Fruit fly (Drosophila melanogaster) whole organism, embryonic: Measurements from ENCODE around the gene Obp84a.
A peak's percentile ranks its signal among the peaks of the same experiment; 100 is the strongest.

Source experiments
- Adf1 ChIP-seq: fragments of 200-800 bp; sonication (Bioruptor generic); IDR thresholded peaks from 2 replicates; pipeline ENCODE4 v1.3.6; 2022; ENCODE audit warnings: missing biosample characterization, missing genetic modification characterization
- CG10321 ChIP-seq: fragments of 200-800 bp; sonication (Bioruptor generic); IDR thresholded peaks from 2 replicates; pipeline ENCODE4 v1.3.6; 2022; ENCODE audit warnings: missing biosample characterization, missing genetic modification characterization
- CG10979 ChIP-seq: fragments of 200-800 bp; sonication (Bioruptor generic); optimal IDR thresholded peaks from 2 replicates; lab custom pipeline; 2018; ENCODE audit warnings: missing biosample characterization, mild to moderate bottlenecking, missing genetic modification characterization, moderate library complexity
- CG12744 ChIP-seq: fragments of 200-800 bp; sonication (Bioruptor generic); optimal IDR thresholded peaks from 2 replicates; lab custom pipeline; 2016; ENCODE audit warnings: missing biosample characterization, missing genetic modification characterization
- CG13296 ChIP-seq: fragments of 200-800 bp; sonication (Bioruptor generic); optimal IDR thresholded peaks from 3 replicates; lab custom pipeline; 2018; ENCODE audit warnings: missing biosample characterization, mild to moderate bottlenecking, missing genetic modification characterization
- CG13775 ChIP-seq: fragments of 200-800 bp; sonication (Bioruptor generic); optimal IDR thresholded peaks from 3 replicates; lab custom pipeline; 2017; ENCODE audit warnings: missing biosample characterization, mild to moderate bottlenecking, missing genetic modification characterization
- CG15011 ChIP-seq: fragments of 200-800 bp; sonication (Bioruptor generic); optimal IDR thresholded peaks from 3 replicates; lab custom pipeline; 2018; ENCODE audit warnings: missing biosample characterization, mild to moderate bottlenecking, missing genetic modification characterization
- CG17359 ChIP-seq: fragments of 200-800 bp; sonication (Bioruptor generic); optimal IDR thresholded peaks from 3 replicates; lab custom pipeline; 2018; ENCODE audit warnings: missing biosample characterization, mild to moderate bottlenecking, missing genetic modification characterization, moderate library complexity
- CG18476 ChIP-seq: fragments of 200-800 bp; sonication (Bioruptor generic); optimal IDR thresholded peaks from 2 replicates; lab custom pipeline; 2016; ENCODE audit warnings: missing biosample characterization, mild to moderate bottlenecking, missing genetic modification characterization
- CG2678 ChIP-seq: fragments of 200-800 bp; sonication (Bioruptor generic); optimal IDR thresholded peaks from 3 replicates; lab custom pipeline; 2019; ENCODE audit warnings: missing biosample characterization, mild to moderate bottlenecking, missing genetic modification characterization, moderate library complexity
- CG31365 ChIP-seq: fragments of 200-800 bp; sonication (Bioruptor generic); optimal IDR thresholded peaks from 2 replicates; lab custom pipeline; 2018; ENCODE audit warnings: missing biosample characterization, mild to moderate bottlenecking, missing genetic modification characterization
- CG34224 ChIP-seq: fragments of 200-800 bp; sonication (Bioruptor generic); IDR thresholded peaks from 3 replicates; pipeline ENCODE4 v1.3.6; 2022; ENCODE audit warnings: missing biosample characterization, missing genetic modification characterization; ENCODE audit not compliant: partially characterized antibody
- CG6813 ChIP-seq: fragments of 200-800 bp; sonication (Bioruptor generic); optimal IDR thresholded peaks from 2 replicates; lab custom pipeline; 2017; ENCODE audit warnings: missing biosample characterization, missing genetic modification characterization, mild to moderate bottlenecking, moderate library complexity, missing genetic modification reagents
- CG7987 ChIP-seq: fragments of 200-800 bp; sonication (Bioruptor generic); optimal IDR thresholded peaks from 2 replicates; lab custom pipeline; 2018; ENCODE audit warnings: missing biosample characterization, mild to moderate bottlenecking, missing genetic modification characterization, moderate library complexity
- CG8089 ChIP-seq: fragments of 200-800 bp; sonication (Bioruptor generic); optimal IDR thresholded peaks from 3 replicates; lab custom pipeline; 2016; ENCODE audit warnings: missing biosample characterization, missing genetic modification characterization
- Dek ChIP-seq: fragments of 200-800 bp; sonication (Bioruptor generic); optimal IDR thresholded peaks from 3 replicates; lab custom pipeline; 2019; ENCODE audit warnings: missing biosample characterization, mild to moderate bottlenecking, missing genetic modification characterization, moderate library complexity
- HHEX ChIP-seq: fragments of 200-800 bp; sonication (Bioruptor generic); optimal IDR thresholded peaks from 3 replicates; lab custom pipeline; 2017; ENCODE audit warnings: missing biosample characterization, mild to moderate bottlenecking, missing genetic modification characterization, missing genetic modification reagents
- HLH54F ChIP-seq: fragments of 200-800 bp; sonication (Bioruptor generic); optimal IDR thresholded peaks from 3 replicates; lab custom pipeline; 2016; ENCODE audit warnings: missing biosample characterization, missing genetic modification characterization
- HmgZ ChIP-seq: fragments of 200-800 bp; sonication (Bioruptor generic); optimal IDR thresholded peaks from 2 replicates; lab custom pipeline; 2018; ENCODE audit warnings: missing biosample characterization, mild to moderate bottlenecking, missing genetic modification characterization
- Lpt ChIP-seq: fragments of >200 bp; optimal IDR thresholded peaks from 2 replicates; lab custom pipeline; 2018; ENCODE audit warnings: missing biosample characterization, missing genetic modification characterization
- NC2α ChIP-seq: fragments of 200-800 bp; sonication (Bioruptor generic); optimal IDR thresholded peaks from 2 replicates; lab custom pipeline; 2016; ENCODE audit warnings: missing biosample characterization, missing genetic modification characterization
- Nf-YC ChIP-seq: fragments of 200-800 bp; optimal IDR thresholded peaks from 3 replicates; lab custom pipeline; 2019; ENCODE audit warnings: missing biosample characterization, mild to moderate bottlenecking, missing genetic modification characterization, moderate library complexity
- Spps ChIP-seq: fragments of 200-800 bp; sonication (Bioruptor generic); optimal IDR thresholded peaks from 2 replicates; lab custom pipeline; 2018; ENCODE audit warnings: missing biosample characterization, mild to moderate bottlenecking, missing genetic modification characterization
- Sry-δ ChIP-seq: fragments of 200-800 bp; sonication (Bioruptor generic); optimal IDR thresholded peaks from 2 replicates; lab custom pipeline; 2016; ENCODE audit warnings: missing biosample characterization, missing genetic modification characterization
- Taf1 ChIP-seq: fragments of 200-800 bp; sonication (Bioruptor generic); IDR thresholded peaks from 2 replicates; pipeline ENCODE4 v1.3.6; 2022; ENCODE audit warnings: missing biosample characterization, missing genetic modification characterization
- Tbp ChIP-seq: fragments of >200 bp; optimal IDR thresholded peaks from 2 replicates; lab custom pipeline; 2018; ENCODE audit warnings: missing biosample characterization, missing genetic modification characterization
- Xbp1 ChIP-seq: fragments of 200-800 bp; sonication (Bioruptor generic); optimal IDR thresholded peaks from 3 replicates; lab custom pipeline; 2016; ENCODE audit warnings: missing biosample characterization, mild to moderate bottlenecking, missing genetic modification characterization
- YL-1 ChIP-seq: fragments of 200-800 bp; sonication (Bioruptor generic); optimal IDR thresholded peaks from 3 replicates; lab custom pipeline; 2017; ENCODE audit warnings: missing biosample characterization, mild to moderate bottlenecking, missing genetic modification characterization
- al ChIP-seq: fragments of 200-800 bp; sonication (Bioruptor generic); IDR thresholded peaks from 2 replicates; pipeline ENCODE4 v1.3.6; 2022; ENCODE audit warnings: missing biosample characterization, missing genetic modification characterization
- ato ChIP-seq: fragments of 200-800 bp; sonication (Bioruptor generic); IDR thresholded peaks from 2 replicates; pipeline ENCODE4 v1.3.6; 2022; ENCODE audit warnings: missing biosample characterization, missing genetic modification characterization; ENCODE audit not compliant: partially characterized antibody
- bigmax ChIP-seq: fragments of 200-800 bp; sonication (Bioruptor generic); optimal IDR thresholded peaks from 2 replicates; lab custom pipeline; 2018; ENCODE audit warnings: missing biosample characterization, mild to moderate bottlenecking, missing genetic modification characterization
- cad ChIP-seq: fragments of >200 bp; optimal IDR thresholded peaks from 2 replicates; lab custom pipeline; 2017; ENCODE audit warnings: missing biosample characterization, missing genetic modification characterization
- corto ChIP-seq: fragments of 200-800 bp; sonication (Bioruptor generic); optimal IDR thresholded peaks from 2 replicates; lab custom pipeline; 2016; ENCODE audit warnings: missing biosample characterization, mild to moderate bottlenecking, missing genetic modification characterization, moderate library complexity
- dysf ChIP-seq: fragments of 200-800 bp; sonication (Bioruptor generic); IDR thresholded peaks from 3 replicates; pipeline ENCODE4 v1.3.6; 2022; ENCODE audit warnings: missing biosample characterization, missing genetic modification characterization
- gce ChIP-seq: fragments of 200-800 bp; sonication (Bioruptor generic); IDR thresholded peaks from 3 replicates; pipeline ENCODE4 v1.3.6; 2022; ENCODE audit warnings: missing biosample characterization, missing genetic modification characterization
- gsb ChIP-seq: fragments of 200-800 bp; sonication (Bioruptor generic); IDR thresholded peaks from 2 replicates; pipeline ENCODE4 v1.3.6; 2022; ENCODE audit warnings: missing biosample characterization, missing genetic modification characterization
- gt ChIP-seq: fragments of 200-800 bp; sonication (Bioruptor generic); IDR thresholded peaks from 2 replicates; pipeline ENCODE4 v1.3.6; 2022; ENCODE audit warnings: missing biosample characterization, missing genetic modification characterization
- hb ChIP-seq: fragments of 200-800 bp; sonication (Bioruptor generic); IDR thresholded peaks from 3 replicates; pipeline ENCODE4 v1.3.6; 2022; ENCODE audit warnings: missing biosample characterization, missing genetic modification characterization; ENCODE audit not compliant: partially characterized antibody
- hbn ChIP-seq: fragments of 200-800 bp; sonication (Bioruptor generic); IDR thresholded peaks from 2 replicates; pipeline ENCODE4 v1.3.6; 2022; ENCODE audit warnings: missing biosample characterization, missing genetic modification characterization; ENCODE audit not compliant: partially characterized antibody
- ind ChIP-seq: fragments of 200-800 bp; sonication (Bioruptor generic); optimal IDR thresholded peaks from 3 replicates; lab custom pipeline; 2016; ENCODE audit warnings: missing biosample characterization, missing genetic modification characterization
- lab ChIP-seq: fragments of 200-800 bp; sonication (Bioruptor generic); optimal IDR thresholded peaks from 3 replicates; lab custom pipeline; 2017; ENCODE audit warnings: missing biosample characterization, missing genetic modification characterization, mild to moderate bottlenecking, moderate library complexity, missing genetic modification reagents
- maf-S ChIP-seq: fragments of 200-800 bp; sonication (Bioruptor generic); optimal IDR thresholded peaks from 2 replicates; lab custom pipeline; 2016; ENCODE audit warnings: missing biosample characterization, missing genetic modification characterization
- nerfin-2 ChIP-seq: fragments of 200-800 bp; sonication (Bioruptor generic); IDR thresholded peaks from 2 replicates; pipeline ENCODE4 v1.3.6; 2022; ENCODE audit warnings: missing biosample characterization, missing genetic modification characterization; ENCODE audit not compliant: partially characterized antibody
- pzg ChIP-seq: fragments of 200-800 bp; sonication (Bioruptor generic); optimal IDR thresholded peaks from 3 replicates; lab custom pipeline; 2018; ENCODE audit warnings: missing biosample characterization, mild to moderate bottlenecking, missing genetic modification characterization, moderate library complexity
- row ChIP-seq: fragments of 200-800 bp; sonication (Bioruptor generic); IDR thresholded peaks from 3 replicates; pipeline ENCODE4 v1.3.6; 2022; ENCODE audit warnings: missing biosample characterization, missing genetic modification characterization
- scrt ChIP-seq: fragments of 200-800 bp; sonication (Bioruptor generic); optimal IDR thresholded peaks from 2 replicates; lab custom pipeline; 2018; ENCODE audit warnings: missing biosample characterization, mild to moderate bottlenecking, missing genetic modification characterization, moderate library complexity
- sens-2 ChIP-seq: fragments of 200-800 bp; sonication (Bioruptor generic); IDR thresholded peaks from 2 replicates; pipeline ENCODE4 v1.3.6; 2022; ENCODE audit warnings: missing biosample characterization, missing genetic modification characterization
- sob ChIP-seq: fragments of 200-800 bp; sonication (Bioruptor generic); IDR thresholded peaks from 2 replicates; pipeline ENCODE4 v1.3.6; 2022; ENCODE audit warnings: missing biosample characterization, missing genetic modification characterization
- tin ChIP-seq: fragments of 200-800 bp; sonication (Bioruptor generic); optimal IDR thresholded peaks from 3 replicates; lab custom pipeline; 2016; ENCODE audit warnings: missing biosample characterization, missing genetic modification characterization
- unc-4 ChIP-seq: fragments of 200-800 bp; sonication (Bioruptor generic); IDR thresholded peaks from 2 replicates; pipeline ENCODE4 v1.3.6; 2022; ENCODE audit warnings: missing biosample characterization, missing genetic modification characterization; ENCODE audit not compliant: partially characterized antibody
- zfh1 ChIP-seq: fragments of 200-800 bp; sonication (Bioruptor generic); IDR thresholded peaks from 3 replicates; pipeline ENCODE4 v1.3.6; 2022; ENCODE audit warnings: missing biosample characterization, missing genetic modification characterization

Gene Obp84a

dm6 chr3R:7249460-7249859 is 2.3 kb downstream of the Obp84a start, which contains the start of the genes CG1227 and Dtwd2 (continued):
- TF ChIP-seq lab (GFP tag; lab: Kevin White, UChicago): peak; percentile 94
- peak; percentile 31 for TF ChIP-seq CG31365
- TF ChIP-seq scrt (GFP tag; lab: Kevin White, UChicago): peak; percentile 90
- TF ChIP-seq maf-S (GFP tag; lab: Kevin White, UChicago): peak; percentile 51
- TF ChIP-seq CG6813: peak; percentile 81
- TF ChIP-seq corto (GFP tag; lab: Kevin White, UChicago): peak; percentile 83
- peak; percentile 90 for TF ChIP-seq zfh1
- TF ChIP-seq CG10321 (GFP tag; lab: Robert Waterston, UW): peak; percentile 73
- peak; percentile 86 for TF ChIP-seq gce (GFP tag; lab: Robert Waterston, UW)
- peak; percentile 90 for TF ChIP-seq CG10979
- no peak for TF ChIP-seq Nf-YC
- TF ChIP-seq HHEX (GFP tag; lab: Kevin White, UChicago): peak; percentile 79
- no peak for TF ChIP-seq cad
- peak; percentile 77 for TF ChIP-seq tin
- TF ChIP-seq CG2678: peak; percentile 97
- TF ChIP-seq al (GFP tag; lab: Robert Waterston, UW): peak; percentile 88
- TF ChIP-seq NC2α: no peak
- peak; percentile 86 for TF ChIP-seq YL-1 (GFP tag; lab: Kevin White, UChicago)
- peak; percentile 85 for TF ChIP-seq Spps (tag; lab: Kevin White, UChicago)
- TF ChIP-seq CG17359 (tag; lab: Kevin White, UChicago): peak; percentile 94
- no peak for TF ChIP-seq Dek
- TF ChIP-seq ind (GFP tag; lab: Kevin White, UChicago): peak; percentile 74
- peak; percentile 83 for TF ChIP-seq Taf1
- peak; percentile 80 for TF ChIP-seq sens-2 (GFP tag; lab: Robert Waterston, UW)
- peak; percentile 91 for TF ChIP-seq sob (GFP tag; lab: Robert Waterston, UW)
- TF ChIP-seq HLH54F (GFP tag; lab: Kevin White, UChicago): peak; percentile 50
- peak; percentile 57 for TF ChIP-seq CG12744 (GFP tag; lab: Kevin White, UChicago)
- peak; percentile 87 for TF ChIP-seq CG13775 (GFP tag; lab: Kevin White, UChicago)
- peak; percentile 81 for TF ChIP-seq gsb (GFP tag; lab: Robert Waterston, UW)
- TF ChIP-seq ato (GFP tag; lab: Robert Waterston, UW): no peak
- TF ChIP-seq Tbp: no peak
- TF ChIP-seq CG13296 (GFP tag; lab: Kevin White, UChicago): peak; percentile 94
- TF ChIP-seq CG18476 (GFP tag; lab: Kevin White, UChicago): peak; percentile 80
- no peak for TF ChIP-seq Lpt
- TF ChIP-seq Sry-δ (GFP tag; lab: Kevin White, UChicago): no peak
- TF ChIP-seq Xbp1 (GFP tag; lab: Kevin White, UChicago): peak; percentile 88
- peak; percentile 57 for TF ChIP-seq gt
- no peak for TF ChIP-seq unc-4 (GFP tag; lab: Robert Waterston, UW)
- TF ChIP-seq nerfin-2 (GFP tag; lab: Robert Waterston, UW): no peak
- no peak for TF ChIP-seq hbn (GFP tag; lab: Robert Waterston, UW)
- no peak for TF ChIP-seq CG15011 (GFP tag; lab: Kevin White, UChicago)
- TF ChIP-seq bigmax (GFP tag; lab: Kevin White, UChicago): no peak
- TF ChIP-seq Adf1 (GFP tag; lab: Robert Waterston, UW): peak; percentile 70
- peak; percentile 96 for TF ChIP-seq HmgZ (tag; lab: Kevin White, UChicago)
- TF ChIP-seq CG8089 (GFP tag; lab: Kevin White, UChicago): peak; percentile 7
- no peak for TF ChIP-seq hb (GFP tag; lab: Robert Waterston, UW)
- no peak for TF ChIP-seq CG7987
- peak; percentile 96 for TF ChIP-seq row
- no peak for TF ChIP-seq CG34224
- TF ChIP-seq dysf: peak; percentile 93
- peak; percentile 36 for TF ChIP-seq pzg (GFP tag; lab: Kevin White, UChicago)
